Worm (Caenorhabditis elegans) whole organism, L2 larva: ENCODE measurements around the gene F55A11.4.

Source experiments
- C34F6.9 ChIP-seq: fragments of 150-350 bp; optimal IDR thresholded peaks from 2 replicates; lab custom pipeline; 2014; ENCODE audit warnings: missing biosample characterization, missing genetic modification characterization
- F13H6.1 ChIP-seq: sonication (generic microtip); optimal IDR thresholded peaks from 2 replicates; lab custom pipeline; 2016; ENCODE audit warnings: missing genetic modification characterization, missing compliant biosample characterization
- R02D3.7 ChIP-seq: fragments of 150-350 bp; optimal IDR thresholded peaks from 2 replicates; lab custom pipeline; 2014; ENCODE audit warnings: missing biosample characterization, missing genetic modification characterization
- Y55F3AM.14 ChIP-seq: fragments of 200-800 bp; sonication (Bioruptor generic); optimal IDR thresholded peaks from 2 replicates; lab custom pipeline; 2018; ENCODE audit warnings: mild to moderate bottlenecking, missing genetic modification characterization, missing compliant biosample characterization
- ZK546.5 ChIP-seq: sonication (generic microtip); optimal IDR thresholded peaks from 2 replicates; lab custom pipeline; 2017; ENCODE audit warnings: missing biosample characterization, missing genetic modification characterization
- alr-1 ChIP-seq: fragments of 150-350 bp; optimal IDR thresholded peaks from 2 replicates; lab custom pipeline; 2014; ENCODE audit warnings: missing biosample characterization, missing genetic modification characterization
- aly-2 ChIP-seq: fragments of 150-350 bp; optimal IDR thresholded peaks from 2 replicates; lab custom pipeline; 2014; ENCODE audit warnings: missing biosample characterization, missing genetic modification characterization
- ama-1 ChIP-seq: fragments of 150-350 bp; optimal IDR thresholded peaks from 2 replicates; lab custom pipeline; 2018; ENCODE audit warnings: inconsistent platforms
- blmp-1 ChIP-seq: sonication (generic microtip); optimal IDR thresholded peaks from 2 replicates; lab custom pipeline; 2017; ENCODE audit warnings: missing genetic modification characterization, mild to moderate bottlenecking, missing compliant biosample characterization, antibody characterized with exemption, moderate library complexity; ENCODE audit not compliant: insufficient read depth
- ceh-82 ChIP-seq: fragments of 150-350 bp; optimal IDR thresholded peaks from 2 replicates; lab custom pipeline; 2014; ENCODE audit warnings: missing biosample characterization, missing genetic modification characterization
- crh-2 ChIP-seq: sonication (generic microtip); optimal IDR thresholded peaks from 2 replicates; lab custom pipeline; 2017; ENCODE audit warnings: missing biosample characterization, missing genetic modification characterization
- dmd-4 ChIP-seq: sonication (generic microtip); optimal IDR thresholded peaks from 2 replicates; lab custom pipeline; 2017; ENCODE audit warnings: missing biosample characterization, missing genetic modification characterization
- egl-27 ChIP-seq: sonication (generic microtip); optimal IDR thresholded peaks from 3 replicates; lab custom pipeline; 2017; ENCODE audit warnings: missing biosample characterization, missing genetic modification reagents, missing genetic modification characterization
- elt-1 ChIP-seq: fragments of 150-350 bp; optimal IDR thresholded peaks from 2 replicates; lab custom pipeline; 2014; ENCODE audit warnings: missing biosample characterization, missing genetic modification characterization
- elt-3 ChIP-seq: sonication (generic microtip); optimal IDR thresholded peaks from 2 replicates; lab custom pipeline; 2017; ENCODE audit warnings: missing biosample characterization, missing genetic modification characterization
- fos-1 ChIP-seq: fragments of 150-350 bp; optimal IDR thresholded peaks from 2 replicates; lab custom pipeline; 2014; ENCODE audit warnings: missing biosample characterization, missing genetic modification characterization
- gmeb-1 ChIP-seq: fragments of 150-350 bp; optimal IDR thresholded peaks from 2 replicates; lab custom pipeline; 2014; ENCODE audit warnings: missing biosample characterization, missing genetic modification characterization
- lin-11 ChIP-seq: fragments of 150-350 bp; sonication (generic microtip); optimal IDR thresholded peaks from 2 replicates; lab custom pipeline; 2014; ENCODE audit warnings: missing biosample characterization, missing genetic modification characterization, inconsistent platforms, mixed read lengths
- lin-39 ChIP-seq: fragments of 150-350 bp; optimal IDR thresholded peaks from 2 replicates; lab custom pipeline; 2014; ENCODE audit warnings: missing biosample characterization, missing genetic modification reagents, missing genetic modification characterization
- lsy-2 ChIP-seq, 2 experiments: fragments of 150-350 bp in 1 of 2; sonication (generic microtip) in 1 of 2; optimal IDR thresholded peaks; 2 replicates each; lab custom pipeline; 2014 to 2017; ENCODE audit warnings: missing biosample characterization in 2 of 2, missing genetic modification characterization in 2 of 2
- mab-5 ChIP-seq: fragments of 150-350 bp; optimal IDR thresholded peaks from 2 replicates; lab custom pipeline; 2014; ENCODE audit warnings: missing biosample characterization, missing genetic modification characterization
- mbf-1 ChIP-seq: sonication (generic microtip); optimal IDR thresholded peaks from 2 replicates; lab custom pipeline; 2017; ENCODE audit warnings: missing biosample characterization, missing genetic modification characterization
- mdl-1 ChIP-seq, 2 experiments: fragments of 150-350 bp in 1 of 2; sonication (generic microtip) in 1 of 2; optimal IDR thresholded peaks; 2 replicates each; lab custom pipeline; 2017; ENCODE audit warnings: missing biosample characterization in 2 of 2, missing genetic modification characterization in 2 of 2
- nhr-10 ChIP-seq: sonication (generic microtip); optimal IDR thresholded peaks from 2 replicates; lab custom pipeline; 2017; ENCODE audit warnings: missing biosample characterization, missing genetic modification characterization
- nhr-11 ChIP-seq: fragments of 150-350 bp; optimal IDR thresholded peaks from 2 replicates; lab custom pipeline; 2014; ENCODE audit warnings: missing biosample characterization, missing genetic modification characterization
- nhr-12 ChIP-seq: fragments of 150-350 bp; optimal IDR thresholded peaks from 2 replicates; lab custom pipeline; 2014; ENCODE audit warnings: missing biosample characterization, missing genetic modification characterization
- nhr-129 ChIP-seq: fragments of 150-350 bp; optimal IDR thresholded peaks from 2 replicates; lab custom pipeline; 2014; ENCODE audit warnings: missing biosample characterization, missing genetic modification characterization
- nhr-21 ChIP-seq: fragments of 150-350 bp; optimal IDR thresholded peaks from 2 replicates; lab custom pipeline; 2014; ENCODE audit warnings: missing biosample characterization, missing genetic modification characterization
- nhr-23 ChIP-seq: fragments of 150-350 bp; optimal IDR thresholded peaks from 2 replicates; lab custom pipeline; 2014; ENCODE audit warnings: missing biosample characterization, missing genetic modification reagents, missing genetic modification characterization
- nhr-237 ChIP-seq: fragments of 150-350 bp; optimal IDR thresholded peaks from 2 replicates; lab custom pipeline; 2014; ENCODE audit warnings: missing biosample characterization, missing genetic modification characterization
- nhr-77 ChIP-seq: fragments of 150-350 bp; optimal IDR thresholded peaks from 2 replicates; lab custom pipeline; 2014; ENCODE audit warnings: missing biosample characterization, missing genetic modification characterization
- peb-1 ChIP-seq: fragments of 150-350 bp; optimal IDR thresholded peaks from 2 replicates; lab custom pipeline; 2014; ENCODE audit warnings: missing biosample characterization, missing genetic modification characterization
- sem-4 ChIP-seq: fragments of 150-350 bp; optimal IDR thresholded peaks from 2 replicates; lab custom pipeline; 2014; ENCODE audit warnings: missing biosample characterization, missing genetic modification reagents, missing genetic modification characterization
- skn-1 ChIP-seq: sonication (generic microtip); optimal IDR thresholded peaks from 2 replicates; lab custom pipeline; 2017; ENCODE audit warnings: missing biosample characterization, missing genetic modification characterization
- sma-3 ChIP-seq: sonication (generic microtip); optimal IDR thresholded peaks from 2 replicates; lab custom pipeline; 2016; ENCODE audit warnings: missing genetic modification reagents, missing genetic modification characterization, missing compliant biosample characterization
- sma-9 ChIP-seq, 2 experiments: fragments of 150-350 bp in 1 of 2; sonication (generic microtip) in 1 of 2; optimal IDR thresholded peaks; 2 replicates each; lab custom pipeline; 2014 to 2016; ENCODE audit warnings: missing genetic modification characterization in 2 of 2, mild to moderate bottlenecking in 1 of 2, missing biosample characterization in 1 of 2, missing compliant biosample characterization in 1 of 2, missing genetic modification reagents in 1 of 2, moderate library complexity in 1 of 2
- snpc-4 ChIP-seq: fragments of 150-350 bp; optimal IDR thresholded peaks from 2 replicates; lab custom pipeline; 2014; ENCODE audit warnings: missing biosample characterization, missing genetic modification characterization
- unc-55 ChIP-seq: fragments of 150-350 bp; sonication (generic microtip); optimal IDR thresholded peaks from 3 replicates; lab custom pipeline; 2014; ENCODE audit warnings: missing biosample characterization, missing genetic modification reagents, missing genetic modification characterization
- zag-1 ChIP-seq: fragments of 150-350 bp; optimal IDR thresholded peaks from 2 replicates; lab custom pipeline; 2014; ENCODE audit warnings: missing biosample characterization, missing genetic modification characterization
- ztf-1 ChIP-seq: fragments of 200-800 bp; sonication (Bioruptor generic); conservative IDR thresholded peaks from 2 replicates; pipeline ENCODE4 v1.3.6; 2022; ENCODE audit warnings: missing genetic modification characterization, missing compliant biosample characterization
- ztf-11 ChIP-seq: sonication (generic microtip); optimal IDR thresholded peaks from 2 replicates; lab custom pipeline; 2017; ENCODE audit warnings: missing biosample characterization, missing genetic modification characterization
- ztf-4 ChIP-seq: fragments of 150-350 bp; optimal IDR thresholded peaks from 2 replicates; lab custom pipeline; 2014; ENCODE audit warnings: missing biosample characterization, missing genetic modification characterization

Gene F55A11.4

ce11 chrV:11757358-11757757, 12.9 kb upstream of the F55A11.4 start, which contains the start of gene smoc-1:
smoc-1 (plus strand) TSS chrV:11757658.
- TF ChIP-seq nhr-23 (tag; lab: Kevin White, UChicago) (no peak), R02D3.7 (no peak), nhr-77 (tag; lab: Kevin White, UChicago) (no peak), aly-2 (tag; lab: Kevin White, UChicago) (no peak), egl-27 (tag; lab: Kevin White, UChicago) (no peak)

- TF ChIP-seq sma-9 (GFP tag; optimal IDR thresholded peaks at IDR 0.05; lab: Kevin White, UChicago) (no peak), sma-9 (tag; optimal IDR thresholded peaks at IDR 0.05; lab: Kevin White, UChicago) (no peak), mdl-1 (tag; optimal IDR thresholded peaks at IDR 0.05; lab: Kevin White, UChicago) (no peak), egl-27 (tag; lab: Kevin White, UChicago) (no peak), ama-1 (no peak), sma-3 (GFP tag; lab: Kevin White, UChicago) (no peak), blmp-1 (tag; lab: Kevin White, UChicago) (no peak), zag-1 (no peak), sem-4 (no peak), dmd-4 (tag; lab: Kevin White, UChicago) (no peak), alr-1 (tag; lab: Kevin White, UChicago) (no peak)
Observed at ce11 chrV:11758635-11759034, 11.6 kb upstream of the F55A11.4 start, which contains the start of gene T04F3.3. T04F3.3 (plus strand) TSS chrV:11758935.

ce11 chrV:11760371-11760770, 9.9 kb upstream of the F55A11.4 start, which contains the start of gene T04F3.5:
T04F3.5 (plus strand) TSS chrV:11760671.
- TF ChIP-seq mab-5: no peak

ce11 chrV:11762863-11763262, 7.4 kb upstream of the F55A11.4 start, which contains the start of gene T04F3.4:
T04F3.4 (minus strand) TSS chrV:11763049.
- TF ChIP-seq lsy-2 (tag; optimal IDR thresholded peaks at IDR 0.05; lab: Kevin White, UChicago): peak in 1 of 2 experiments; percentile 22
- TF ChIP-seq crh-2 (tag; lab: Kevin White, UChicago): no peak

ce11 chrV:11764373-11764954, 5.8 kb upstream of the F55A11.4 start, which contains the start of the genes F55A11.1 and syx-5:
F55A11.1 (minus strand) TSS chrV:11764385.
syx-5 (plus strand) TSS chrV:11764904.
- TF ChIP-seq C34F6.9 (tag; lab: Kevin White, UChicago) (peak; percentile 96), Y55F3AM.14 (peak; percentile 48), elt-1 (tag; lab: Kevin White, UChicago) (no peak), lsy-2 (tag; optimal IDR thresholded peaks at IDR 0.05; lab: Kevin White, UChicago) (peak; percentile 100), nhr-77 (tag; lab: Kevin White, UChicago) (peak; percentile 41), nhr-237 (tag; lab: Kevin White, UChicago) (peak; percentile 61), ZK546.5 (tag; lab: Kevin White, UChicago) (peak; percentile 30), gmeb-1 (tag; lab: Kevin White, UChicago) (peak; percentile 87), elt-3 (tag; lab: Kevin White, UChicago) (no peak), mab-5 (peak; percentile 82), blmp-1 (tag; lab: Kevin White, UChicago) (peak; percentile 30), F13H6.1 (tag; lab: Kevin White, UChicago) (peak; percentile 90), ztf-4 (tag; lab: Kevin White, UChicago) (peak; percentile 34), ztf-1 (GFP tag; lab: Robert Waterston, UW) (no peak), sem-4 (peak; percentile 90), aly-2 (tag; lab: Kevin White, UChicago) (no peak), lin-39 (tag; lab: Kevin White, UChicago) (no peak), egl-27 (tag; lab: Kevin White, UChicago) (peak; percentile 62), unc-55 (GFP tag; lab: Kevin White, UChicago) (peak; percentile 93), nhr-129 (tag; lab: Kevin White, UChicago) (peak; percentile 57), nhr-12 (no peak), snpc-4 (tag; lab: Kevin White, UChicago) (peak; percentile 45), R02D3.7 (peak; percentile 96), nhr-11 (no peak), sma-9 (GFP tag; optimal IDR thresholded peaks at IDR 0.05; lab: Kevin White, UChicago) (peak; percentile 81), sma-9 (tag; optimal IDR thresholded peaks at IDR 0.05; lab: Kevin White, UChicago) (no peak), ceh-82 (tag; lab: Kevin White, UChicago) (no peak), dmd-4 (tag; lab: Kevin White, UChicago) (peak; percentile 39), skn-1 (peak; percentile 57), peb-1 (no peak), nhr-23 (tag; lab: Kevin White, UChicago) (no peak), nhr-21 (peak; percentile 90), mbf-1 (tag; lab: Kevin White, UChicago) (peak; percentile 31), lin-11 (tag; lab: Kevin White, UChicago) (no peak), sma-3 (GFP tag; lab: Kevin White, UChicago) (peak; percentile 90), nhr-10 (tag; lab: Kevin White, UChicago) (peak; percentile 13), fos-1 (tag; lab: Kevin White, UChicago) (peak; percentile 68), crh-2 (tag; lab: Kevin White, UChicago) (peak; percentile 95), zag-1 (peak; percentile 22), ztf-11 (tag; lab: Kevin White, UChicago) (no peak), mdl-1 (tag; optimal IDR thresholded peaks at IDR 0.05; lab: Kevin White, UChicago) (peak; percentile 23 to 73)
